Worm (Caenorhabditis elegans): ENCODE measurements around the gene attf-2.

The attf-2 gene

DNA sequence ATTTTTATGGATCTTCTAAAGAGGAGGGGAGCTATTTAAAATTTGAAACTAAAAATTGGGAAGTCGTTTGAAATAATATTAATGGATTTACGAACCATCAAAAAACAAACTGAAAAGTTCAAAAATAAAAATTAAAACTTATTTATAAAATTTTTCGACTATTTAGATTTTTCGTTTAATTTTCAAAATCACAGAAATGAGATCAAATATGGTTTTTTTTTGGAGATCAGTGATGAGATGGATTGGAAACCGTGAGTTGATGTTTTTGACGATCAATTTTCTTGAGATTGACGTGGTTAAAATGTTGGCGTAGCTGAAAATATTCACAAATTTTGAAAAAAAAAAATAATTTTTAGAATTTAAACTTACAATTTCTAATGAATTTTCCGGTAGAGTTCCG is 23.1 kb upstream of the attf-2 start, which contains the start of gene C13F10.5:
Gene C13F10.5, minus strand, starts transcription at position 101 of the 400 bp plus-strand sequence.
- no peak for TF ChIP-seq cnd-1 (tag; optimal IDR thresholded peaks at IDR 0.05)
- no peak for TF ChIP-seq M03D4.4 (tag; optimal IDR thresholded peaks at IDR 0.05)
- no peak for TF ChIP-seq hlh-1 (tag; optimal IDR thresholded peaks at IDR 0.05)
- no peak for TF ChIP-seq ceh-39 (tag; optimal IDR thresholded peaks at IDR 0.05)
- no peak for TF ChIP-seq mab-5 (tag; optimal IDR thresholded peaks at IDR 0.05)
- no peak for TF ChIP-seq lsy-2 (tag; optimal IDR thresholded peaks at IDR 0.05)
- TF ChIP-seq unc-62 (GFP tag; optimal IDR thresholded peaks at IDR 0.05), result no peak
- no peak for TF ChIP-seq lin-32 (GFP tag; optimal IDR thresholded peaks at IDR 0.05)
- TF ChIP-seq ham-2 (GFP tag; optimal IDR thresholded peaks at IDR 0.05), result no peak
- TF ChIP-seq nhr-237 (tag; optimal IDR thresholded peaks at IDR 0.05), result no peak
- no peak for TF ChIP-seq elt-1 (tag; optimal IDR thresholded peaks at IDR 0.05; ENCODE audit: borderline replicate concordance, insufficient read depth)

DNA sequence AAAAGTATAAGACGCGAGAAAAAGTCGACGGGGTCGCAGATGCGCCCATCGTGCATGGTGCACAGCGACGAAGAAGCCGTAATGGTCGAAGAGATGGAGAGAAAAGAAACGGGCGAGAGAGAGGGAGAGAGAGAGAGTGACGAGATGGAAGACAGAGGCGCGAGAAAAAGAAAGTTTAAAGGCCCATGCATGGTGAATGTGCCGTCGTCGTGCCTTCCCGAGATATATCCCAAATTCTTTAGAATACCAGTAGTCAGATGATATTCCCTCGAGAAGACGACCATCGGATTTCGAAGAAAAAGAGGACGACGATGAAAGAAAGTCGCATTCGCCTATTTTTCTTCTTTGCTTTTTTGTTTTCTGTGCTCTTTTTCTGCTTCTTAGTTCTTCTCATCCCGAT is 20.1 kb upstream of the attf-2 start:
- no peak for TF ChIP-seq pha-4 (tag; optimal IDR thresholded peaks at IDR 0.05)

DNA sequence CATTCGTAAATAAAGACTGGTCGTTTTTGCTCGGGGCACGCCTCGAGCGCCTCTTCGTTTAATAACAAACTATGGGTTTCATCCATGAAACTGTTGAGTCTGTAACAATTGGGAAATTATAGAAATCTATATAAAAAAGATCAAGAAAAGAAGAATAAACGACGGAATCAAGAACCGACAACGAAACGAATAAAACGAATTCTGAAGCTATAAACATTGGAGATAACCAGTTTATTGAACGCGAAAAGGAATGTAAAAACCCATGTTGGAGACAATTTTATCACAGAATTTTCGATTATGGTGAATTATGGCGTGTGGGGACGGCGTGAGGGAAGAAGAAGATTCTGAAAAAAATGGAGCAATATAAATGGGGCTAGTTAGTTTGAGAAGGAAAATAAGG is 18.9 kb upstream of the attf-2 start, which contains the start of gene soap-1:
Gene soap-1, minus strand, starts transcription at position 101 of the 400 bp plus-strand sequence.
- no peak for TF ChIP-seq pha-4 (tag; optimal IDR thresholded peaks at IDR 0.05)
- TF ChIP-seq zip-8 (tag; optimal IDR thresholded peaks at IDR 0.05), result no peak
- no peak for TF ChIP-seq M03D4.4 (tag; optimal IDR thresholded peaks at IDR 0.05)
- no peak for TF ChIP-seq snpc-4 (tag; optimal IDR thresholded peaks at IDR 0.05)
- no peak for TF ChIP-seq ceh-43 (GFP tag; optimal IDR thresholded peaks at IDR 0.05)
- no peak for TF ChIP-seq elt-1 (tag; optimal IDR thresholded peaks at IDR 0.05; ENCODE audit: borderline replicate concordance, insufficient read depth)
- TF ChIP-seq ham-2 (GFP tag; optimal IDR thresholded peaks at IDR 0.05), result no peak
- no peak for TF ChIP-seq unc-120 (tag; optimal IDR thresholded peaks at IDR 0.05; ENCODE audit: poor library complexity, severe bottlenecking)
- no peak for TF ChIP-seq nhr-76 (tag; optimal IDR thresholded peaks at IDR 0.05)
- TF ChIP-seq blmp-1 (tag; optimal IDR thresholded peaks at IDR 0.05), result no peak
- no peak for TF ChIP-seq drap-1 (GFP tag; optimal IDR thresholded peaks at IDR 0.05)
- no peak for TF ChIP-seq unc-39 (tag; optimal IDR thresholded peaks at IDR 0.05)
- TF ChIP-seq unc-62 (GFP tag; optimal IDR thresholded peaks at IDR 0.05), result no peak
- TF ChIP-seq nhr-237 (tag; optimal IDR thresholded peaks at IDR 0.05), result no peak
- TF ChIP-seq ces-1 (GFP tag; optimal IDR thresholded peaks at IDR 0.05), result no peak
- TF ChIP-seq lin-13 (tag; optimal IDR thresholded peaks at IDR 0.05), result no peak
- TF ChIP-seq mls-2 (tag; optimal IDR thresholded peaks at IDR 0.05), result no peak
- no peak for TF ChIP-seq ztf-11 (tag; optimal IDR thresholded peaks at IDR 0.05)

DNA sequence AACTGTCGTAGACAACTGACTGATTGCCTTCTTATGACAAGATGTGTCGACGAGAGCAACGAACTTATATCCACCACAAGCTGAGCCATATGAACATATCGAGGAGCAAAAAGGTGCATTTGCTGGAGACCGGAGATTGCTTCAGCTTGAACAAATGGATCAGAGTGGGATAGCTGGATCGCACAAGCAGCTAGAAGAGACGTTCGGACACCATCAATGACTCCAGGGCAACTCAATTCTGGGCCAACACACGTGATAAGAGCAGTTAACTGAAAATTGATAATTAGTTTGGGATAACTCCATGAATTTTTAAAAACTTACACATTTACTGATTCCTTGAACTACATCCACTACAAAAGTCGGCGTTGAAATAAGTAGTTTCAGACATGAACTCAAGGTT is 13.1 kb upstream of the attf-2 start:
- TF ChIP-seq mls-2 (tag; optimal IDR thresholded peaks at IDR 0.05), result no peak
- no peak for TF ChIP-seq sptf-1 (tag; optimal IDR thresholded peaks at IDR 0.05)
- TF ChIP-seq nhr-28 (tag; optimal IDR thresholded peaks at IDR 0.05), result no peak
- TF ChIP-seq zip-8 (tag; optimal IDR thresholded peaks at IDR 0.05), result no peak
- TF ChIP-seq sem-2 (GFP tag; optimal IDR thresholded peaks at IDR 0.05), result no peak
- no peak for TF ChIP-seq hlh-1 (tag; optimal IDR thresholded peaks at IDR 0.05)
- no peak for TF ChIP-seq blmp-1 (tag; optimal IDR thresholded peaks at IDR 0.05)
- TF ChIP-seq tbx-8 (GFP tag; optimal IDR thresholded peaks at IDR 0.05), result no peak
- no peak for TF ChIP-seq mab-5 (tag; optimal IDR thresholded peaks at IDR 0.05)
- TF ChIP-seq bed-3 (GFP tag; optimal IDR thresholded peaks at IDR 0.05), result no peak
- no peak for TF ChIP-seq cnd-1 (tag; optimal IDR thresholded peaks at IDR 0.05)
- TF ChIP-seq lin-13 (tag; optimal IDR thresholded peaks at IDR 0.05), result no peak
- no peak for TF ChIP-seq lsy-2 (tag; optimal IDR thresholded peaks at IDR 0.05)
- TF ChIP-seq nhr-2 (tag; optimal IDR thresholded peaks at IDR 0.05), result no peak
- TF ChIP-seq pha-4 (tag; optimal IDR thresholded peaks at IDR 0.05), result no peak
- TF ChIP-seq nhr-76 (tag; optimal IDR thresholded peaks at IDR 0.05), result no peak
- no peak for TF ChIP-seq drap-1 (GFP tag; optimal IDR thresholded peaks at IDR 0.05)
- no peak for TF ChIP-seq snpc-4 (tag; optimal IDR thresholded peaks at IDR 0.05)
- TF ChIP-seq elt-1 (tag; optimal IDR thresholded peaks at IDR 0.05; ENCODE audit: borderline replicate concordance, insufficient read depth), result no peak
- TF ChIP-seq mep-1 (tag; optimal IDR thresholded peaks at IDR 0.05), result no peak

DNA sequence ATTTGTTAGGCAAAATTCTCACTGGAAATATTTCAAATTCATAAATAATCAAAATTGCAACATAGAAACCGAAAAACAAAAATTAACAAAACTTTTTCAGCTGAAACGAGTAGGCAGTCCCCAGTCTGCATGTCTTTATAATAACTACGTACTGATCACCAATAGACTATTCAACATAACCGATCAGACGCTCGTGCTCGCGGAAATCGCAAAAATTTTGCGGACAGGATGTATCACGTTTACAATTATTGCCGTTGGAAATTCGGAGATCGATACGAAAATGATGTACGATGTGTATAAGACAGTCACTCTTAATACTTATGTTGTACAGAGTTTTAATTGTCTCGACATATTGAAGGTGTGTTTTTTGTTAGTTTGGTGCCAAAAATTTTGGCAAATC is 5.4 kb upstream of the attf-2 start:
- TF ChIP-seq lsy-2 (tag; optimal IDR thresholded peaks at IDR 0.05) (no peak), unc-120 (tag; optimal IDR thresholded peaks at IDR 0.05; ENCODE audit: poor library complexity, severe bottlenecking) (no peak)

Data from whole organism, mixed stage, embryonic.